Worm (Caenorhabditis elegans) whole organism, L4 larva: Measurements from ENCODE around the gene wht-2.

ENCODE experiments used
- D1046.2 ChIP-seq: fragments of 200-800 bp; sonication (Bioruptor generic); IDR thresholded peaks from 2 replicates; pipeline ENCODE4 v1.3.6; 2022; ENCODE audit warnings: missing genetic modification characterization, missing compliant biosample characterization
- F37D6.2 ChIP-seq: sonication (generic microtip); optimal IDR thresholded peaks from 2 replicates; lab custom pipeline; 2016; ENCODE audit warnings: mild to moderate bottlenecking, missing genetic modification characterization, missing compliant biosample characterization
- F49E8.2 ChIP-seq: sonication (generic microtip); optimal IDR thresholded peaks from 2 replicates; lab custom pipeline; 2016; ENCODE audit warnings: missing compliant biosample characterization, mild to moderate bottlenecking, missing genetic modification characterization, borderline replicate concordance
- T20F7.1 ChIP-seq: fragments of 200-800 bp; sonication (Bioruptor generic); optimal IDR thresholded peaks from 2 replicates; lab custom pipeline; 2018; ENCODE audit warnings: mild to moderate bottlenecking, missing genetic modification characterization, missing compliant biosample characterization
- T26A8.4 ChIP-seq: fragments of 200-800 bp; sonication (Bioruptor generic); IDR thresholded peaks from 2 replicates; pipeline ENCODE4 v1.3.6; 2022; ENCODE audit warnings: missing genetic modification characterization, missing compliant biosample characterization
- Y5F2A.4 ChIP-seq: fragments of 200-800 bp; sonication (Bioruptor generic); optimal IDR thresholded peaks from 2 replicates; lab custom pipeline; 2018; ENCODE audit warnings: mild to moderate bottlenecking, missing genetic modification characterization, missing compliant biosample characterization
- aly-2 ChIP-seq: sonication (generic microtip); optimal IDR thresholded peaks from 2 replicates; lab custom pipeline; 2018; ENCODE audit warnings: missing biosample characterization, missing genetic modification characterization
- arid-1 ChIP-seq: fragments of 200-800 bp; sonication (Bioruptor generic); conservative IDR thresholded peaks from 2 replicates; pipeline ENCODE4 v1.3.6; 2022; ENCODE audit warnings: missing genetic modification reagents, missing genetic modification characterization, missing compliant biosample characterization
- ceh-32 ChIP-seq: sonication (generic microtip); optimal IDR thresholded peaks from 2 replicates; lab custom pipeline; 2016; ENCODE audit warnings: mild to moderate bottlenecking, missing genetic modification characterization, missing compliant biosample characterization; ENCODE audit not compliant: poor library complexity
- ctbp-1 ChIP-seq: fragments of 200-800 bp; sonication (Bioruptor generic); IDR thresholded peaks from 2 replicates; pipeline ENCODE4 v1.3.6; 2022; ENCODE audit warnings: missing genetic modification reagents, missing genetic modification characterization, missing compliant biosample characterization
- daf-16 ChIP-seq, 3 experiments: sonication (generic microtip); optimal IDR thresholded peaks; 2 replicates each; lab custom pipeline; 2016 to 2017; ENCODE audit warnings: missing genetic modification characterization in 3 of 3, missing genetic modification reagents in 3 of 3, mild to moderate bottlenecking in 2 of 3, missing compliant biosample characterization in 2 of 3, missing biosample characterization in 1 of 3, moderate library complexity in 1 of 3
- daf-8 ChIP-seq: fragments of 200-800 bp; sonication (Bioruptor generic); IDR thresholded peaks from 2 replicates; pipeline ENCODE4 v1.3.6; 2022; ENCODE audit warnings: missing genetic modification characterization, missing compliant biosample characterization
- dmd-8 ChIP-seq: fragments of 200-800 bp; sonication (Bioruptor generic); IDR thresholded peaks from 2 replicates; pipeline ENCODE4 v1.3.6; 2022; ENCODE audit warnings: missing genetic modification characterization, missing compliant biosample characterization
- dmd-9 ChIP-seq: fragments of 200-800 bp; sonication (Bioruptor generic); IDR thresholded peaks from 2 replicates; pipeline ENCODE4 v1.3.6; 2022; ENCODE audit warnings: missing genetic modification reagents, missing genetic modification characterization, missing compliant biosample characterization
- dve-1 ChIP-seq: sonication (generic microtip); optimal IDR thresholded peaks from 2 replicates; lab custom pipeline; 2017; ENCODE audit warnings: antibody characterized with exemption, mild to moderate bottlenecking, missing genetic modification characterization, missing compliant biosample characterization; ENCODE audit not compliant: insufficient read depth
- fkh-10 ChIP-seq: fragments of 150-350 bp; optimal IDR thresholded peaks from 2 replicates; lab custom pipeline; 2014; ENCODE audit warnings: missing biosample characterization, missing genetic modification reagents, missing genetic modification characterization
- gei-8 ChIP-seq: fragments of 200-800 bp; sonication (Bioruptor generic); optimal IDR thresholded peaks from 2 replicates; lab custom pipeline; 2018; ENCODE audit warnings: mild to moderate bottlenecking, missing genetic modification characterization, missing compliant biosample characterization
- hif-1 ChIP-seq, 2 experiments: sonication (generic microtip); optimal IDR thresholded peaks; 2 replicates each; lab custom pipeline; 2016 to 2017; ENCODE audit warnings: missing compliant biosample characterization in 2 of 2, missing genetic modification characterization in 2 of 2, missing genetic modification reagents in 2 of 2, missing genotype in 2 of 2, mild to moderate bottlenecking in 1 of 2
- hlh-30 ChIP-seq: sonication (generic microtip); optimal IDR thresholded peaks from 2 replicates; lab custom pipeline; 2017; ENCODE audit warnings: antibody characterized with exemption, mild to moderate bottlenecking, missing genetic modification characterization, missing compliant biosample characterization; ENCODE audit not compliant: insufficient read depth
- hmg-1.1 ChIP-seq: fragments of 200-800 bp; sonication (Bioruptor generic); IDR thresholded peaks from 2 replicates; pipeline ENCODE4 v1.3.6; 2022; ENCODE audit warnings: missing genetic modification reagents, missing genetic modification characterization, missing compliant biosample characterization
- lim-7 ChIP-seq: fragments of 200-800 bp; sonication (Bioruptor generic); IDR thresholded peaks from 2 replicates; pipeline ENCODE4 v1.3.6; 2022; ENCODE audit warnings: missing genetic modification characterization, missing compliant biosample characterization
- lin-13 ChIP-seq: fragments of 150-350 bp; optimal IDR thresholded peaks from 2 replicates; lab custom pipeline; 2014; ENCODE audit warnings: missing biosample characterization, missing genetic modification reagents, missing genetic modification characterization
- lin-15B ChIP-seq: fragments of 150-350 bp; sonication (generic microtip); optimal IDR thresholded peaks from 3 replicates; lab custom pipeline; 2014; ENCODE audit warnings: missing biosample characterization, missing genetic modification characterization
- lin-38 ChIP-seq: fragments of 200-800 bp; sonication (Bioruptor generic); IDR thresholded peaks from 2 replicates; pipeline ENCODE4 v1.3.6; 2022; ENCODE audit warnings: missing genetic modification reagents, missing genetic modification characterization, missing compliant biosample characterization
- lin-39 ChIP-seq: fragments of 150-350 bp; optimal IDR thresholded peaks from 2 replicates; lab custom pipeline; 2014; ENCODE audit warnings: missing biosample characterization, missing genetic modification reagents, missing genetic modification characterization
- lsy-2 ChIP-seq, 2 experiments: fragments of 150-350 bp in 1 of 2; sonication (generic microtip) in 1 of 2; optimal IDR thresholded peaks; 2 replicates each; lab custom pipeline; 2014 to 2017; ENCODE audit warnings: missing biosample characterization in 2 of 2, missing genetic modification characterization in 2 of 2
- mdl-1 ChIP-seq, 2 experiments: fragments of 150-350 bp in 1 of 2; sonication (generic microtip) in 1 of 2; optimal IDR thresholded peaks; 2 replicates each; lab custom pipeline; 2014 to 2017; ENCODE audit warnings: missing biosample characterization in 2 of 2, missing genetic modification characterization in 2 of 2
- mep-1 ChIP-seq: fragments of 150-350 bp; sonication (generic microtip); optimal IDR thresholded peaks from 3 replicates; lab custom pipeline; 2014; ENCODE audit warnings: missing biosample characterization, missing genetic modification characterization
- mxl-2 ChIP-seq: fragments of 200-800 bp; sonication (Bioruptor generic); conservative IDR thresholded peaks from 2 replicates; pipeline ENCODE4 v1.3.6; 2022; ENCODE audit warnings: missing genetic modification reagents, missing genetic modification characterization, missing compliant biosample characterization
- nhr-102 ChIP-seq: sonication (generic microtip); optimal IDR thresholded peaks from 2 replicates; lab custom pipeline; 2016; ENCODE audit warnings: mild to moderate bottlenecking, missing genetic modification characterization, moderate library complexity, missing compliant biosample characterization
- nhr-25 ChIP-seq: sonication (generic microtip); optimal IDR thresholded peaks from 2 replicates; lab custom pipeline; 2017; ENCODE audit warnings: missing genetic modification characterization, mild to moderate bottlenecking, missing compliant biosample characterization, antibody characterized with exemption, moderate library complexity, borderline replicate concordance; ENCODE audit not compliant: insufficient read depth
- nhr-48 ChIP-seq: sonication (generic microtip); optimal IDR thresholded peaks from 2 replicates; lab custom pipeline; 2016; ENCODE audit warnings: mild to moderate bottlenecking, missing genetic modification characterization, missing compliant biosample characterization
- nhr-77 ChIP-seq: fragments of 150-350 bp; optimal IDR thresholded peaks from 2 replicates; lab custom pipeline; 2014; ENCODE audit warnings: missing biosample characterization, missing genetic modification characterization
- pha-4 ChIP-seq, 2 experiments: fragments of 150-350 bp in 1 of 2; fragments of 200-800 bp in 1 of 2; sonication (Bioruptor generic) in 1 of 2; IDR thresholded peaks in 1 of 2; optimal IDR thresholded peaks in 1 of 2; 2 replicates each; pipeline versions ENCODE4 v1.3.6 to Lab custom; 2014 to 2022; ENCODE audit warnings: missing genetic modification characterization in 2 of 2, missing genetic modification reagents in 2 of 2, missing biosample characterization in 1 of 2, missing compliant biosample characterization in 1 of 2
- saeg-2 ChIP-seq: fragments of 200-800 bp; sonication (Bioruptor generic); IDR thresholded peaks from 2 replicates; pipeline ENCODE4 v1.3.6; 2022; ENCODE audit warnings: missing genetic modification reagents, missing genetic modification characterization, missing compliant biosample characterization
- sdz-12 ChIP-seq: fragments of 200-800 bp; sonication (Bioruptor generic); optimal IDR thresholded peaks from 2 replicates; lab custom pipeline; 2018; ENCODE audit warnings: mild to moderate bottlenecking, missing genetic modification characterization, missing compliant biosample characterization
- set-16 ChIP-seq: fragments of 200-800 bp; sonication (Bioruptor generic); IDR thresholded peaks from 2 replicates; pipeline ENCODE4 v1.3.6; 2022; ENCODE audit warnings: missing genetic modification reagents, missing genetic modification characterization, missing compliant biosample characterization
- skn-1 ChIP-seq: fragments of 150-350 bp; optimal IDR thresholded peaks from 2 replicates; lab custom pipeline; 2014; ENCODE audit warnings: missing biosample characterization, missing genetic modification characterization
- snpc-4 ChIP-seq: fragments of 150-350 bp; optimal IDR thresholded peaks from 2 replicates; lab custom pipeline; 2014; ENCODE audit warnings: missing biosample characterization, missing genetic modification characterization
- spr-3 ChIP-seq: fragments of 200-800 bp; sonication (Bioruptor generic); optimal IDR thresholded peaks from 2 replicates; lab custom pipeline; 2018; ENCODE audit warnings: mild to moderate bottlenecking, missing genetic modification characterization, missing compliant biosample characterization
- tag-97 ChIP-seq: fragments of 200-800 bp; sonication (Bioruptor generic); IDR thresholded peaks from 2 replicates; pipeline ENCODE4 v1.3.6; 2022; ENCODE audit warnings: missing genetic modification characterization, missing compliant biosample characterization
- unc-130 ChIP-seq: sonication (generic microtip); optimal IDR thresholded peaks from 2 replicates; lab custom pipeline; 2016; ENCODE audit warnings: missing genetic modification reagents, missing genetic modification characterization, missing compliant biosample characterization
- ztf-7 ChIP-seq: fragments of 150-350 bp; optimal IDR thresholded peaks from 2 replicates; lab custom pipeline; 2014; ENCODE audit warnings: missing biosample characterization, missing genetic modification characterization

The wht-2 gene

ce11 chrIV:11474067-11474466 lies 3.8 kb downstream of the wht-2 start (continued):
- TF ChIP-seq aly-2 (peak; percentile 81), gei-8 (GFP tag; lab: Kevin White, UChicago) (peak; percentile 97), tag-97 (GFP tag; lab: Robert Waterston, UW) (0 out of 2 replicates have a peak, but pooled peaks have one; percentile 72), ceh-32 (tag; lab: Kevin White, UChicago) (no peak), fkh-10 (GFP tag; lab: Kevin White, UChicago) (no peak), F37D6.2 (tag; lab: Kevin White, UChicago) (peak; percentile 46), mdl-1 (tag; optimal IDR thresholded peaks at IDR 0.05; lab: Kevin White, UChicago) (peak in 1 of 2 experiments; percentile 3), daf-16 (GFP tag; optimal IDR thresholded peaks at IDR 0.05; lab: Kevin White, UChicago) (peak; percentile 59 to 91), daf-16 (tag; optimal IDR thresholded peaks at IDR 0.05; lab: Kevin White, UChicago) (peak; percentile 73), hmg-1.1 (GFP tag; lab: Robert Waterston, UW) (peak; percentile 91), nhr-25 (tag; lab: Kevin White, UChicago) (no peak), nhr-102 (tag; lab: Kevin White, UChicago) (peak; percentile 76), Y5F2A.4 (peak; percentile 89), snpc-4 (tag; lab: Kevin White, UChicago) (no peak), T26A8.4 (GFP tag; lab: Robert Waterston, UW) (peak; percentile 90), mxl-2 (GFP tag; lab: Robert Waterston, UW) (peak; percentile 91), D1046.2 (GFP tag; lab: Robert Waterston, UW) (peak; percentile 93), unc-130 (GFP tag; lab: Kevin White, UChicago) (peak; percentile 87), hif-1 (tag; optimal IDR thresholded peaks at IDR 0.05; lab: Kevin White, UChicago) (peak; percentile 67 to 79), saeg-2 (GFP tag; lab: Robert Waterston, UW) (peak; percentile 86), daf-8 (GFP tag; lab: Robert Waterston, UW) (0 out of 2 replicates have a peak, but pooled peaks have one; percentile 87), pha-4 (GFP tag; IDR thresholded peaks at IDR 0.05; lab: Robert Waterston, UW) (peak; percentile 95; the same call in 1 of the 2 replicates), pha-4 (tag; optimal IDR thresholded peaks at IDR 0.05; lab: Kevin White, UChicago) (no peak), ztf-7 (tag; lab: Kevin White, UChicago) (peak; percentile 45), nhr-48 (tag; lab: Kevin White, UChicago) (peak; percentile 68), spr-3 (peak; percentile 85), lin-15B (tag; lab: Kevin White, UChicago) (no peak), hlh-30 (peak; percentile 73)

- TF ChIP-seq dmd-8 (GFP tag; lab: Robert Waterston, UW) (no peak), set-16 (peak; percentile 79), sdz-12 (GFP tag; lab: Kevin White, UChicago) (no peak)
- TF ChIP-seq, all 104 proteins: peak for 1
Observed at ce11 chrIV:11475080-11475479, 4.8 kb downstream of the wht-2 start.

ce11 chrIV:11479095-11479494 lies 8.9 kb downstream of the wht-2 start, which contains the start of gene catp-8:
Gene catp-8 (minus strand): TSS chrIV:11479251.
- TF ChIP-seq F49E8.2 (peak; percentile 65), daf-16 (GFP tag; optimal IDR thresholded peaks at IDR 0.05; lab: Kevin White, UChicago) (no peak), daf-16 (tag; optimal IDR thresholded peaks at IDR 0.05; lab: Kevin White, UChicago) (peak; percentile 34), lsy-2 (tag; optimal IDR thresholded peaks at IDR 0.05; lab: Kevin White, UChicago) (peak in 1 of 2 experiments; percentile 33), T20F7.1 (peak; percentile 69), lin-39 (tag; lab: Kevin White, UChicago) (no peak), ctbp-1 (GFP tag; lab: Robert Waterston, UW) (0 out of 2 replicates have a peak, but pooled peaks have one; percentile 49), skn-1 (tag; lab: Kevin White, UChicago) (no peak), dmd-9 (no peak), mep-1 (tag; lab: Kevin White, UChicago) (peak; percentile 12), dve-1 (tag; lab: Kevin White, UChicago) (peak; percentile 18), lin-38 (GFP tag; lab: Robert Waterston, UW) (peak; percentile 46), arid-1 (GFP tag; lab: Robert Waterston, UW) (peak; percentile 65; the same call in 1 of the 2 replicates), lin-13 (GFP tag; lab: Kevin White, UChicago) (peak; percentile 61), mdl-1 (tag; optimal IDR thresholded peaks at IDR 0.05; lab: Kevin White, UChicago) (no peak), nhr-77 (no peak), lim-7 (GFP tag; lab: Robert Waterston, UW) (no peak)
